Fruit fly (Drosophila melanogaster) whole organism, embryonic: ENCODE data around the gene Rab9Fb.

Experiments
- Ada2b ChIP-seq: fragments of 200-800 bp; sonication (Bioruptor generic); IDR thresholded peaks from 2 replicates; pipeline ENCODE4 v1.3.6; 2022; ENCODE audit warnings: missing biosample characterization, missing genetic modification characterization
- Aef1 ChIP-seq: fragments of 200-800 bp; sonication (Bioruptor generic); IDR thresholded peaks from 3 replicates; pipeline ENCODE4 v1.3.6; 2022; ENCODE audit warnings: missing biosample characterization, missing genetic modification characterization
- Antp ChIP-seq: fragments of 200-800 bp; sonication (Bioruptor generic); optimal IDR thresholded peaks from 3 replicates; lab custom pipeline; 2016; ENCODE audit warnings: missing biosample characterization, missing genetic modification characterization
- Atf-2 ChIP-seq: fragments of 200-800 bp; sonication (Bioruptor generic); optimal IDR thresholded peaks from 2 replicates; lab custom pipeline; 2016; ENCODE audit warnings: missing biosample characterization, missing genetic modification characterization
- B-H2 ChIP-seq: fragments of 200-800 bp; sonication (Bioruptor generic); optimal IDR thresholded peaks from 2 replicates; lab custom pipeline; 2018; ENCODE audit warnings: missing biosample characterization, mild to moderate bottlenecking, missing genetic modification characterization
- CG1024 ChIP-seq: fragments of 200-800 bp; sonication (Bioruptor generic); IDR thresholded peaks from 2 replicates; pipeline ENCODE4 v1.3.6; 2022; ENCODE audit warnings: missing biosample characterization, missing genetic modification characterization
- CG11504 ChIP-seq: fragments of 200-800 bp; sonication (Bioruptor generic); optimal IDR thresholded peaks from 3 replicates; lab custom pipeline; 2019; ENCODE audit warnings: missing biosample characterization, mild to moderate bottlenecking, missing genetic modification characterization, moderate library complexity
- CG15479 ChIP-seq: fragments of 200-800 bp; sonication (Bioruptor generic); optimal IDR thresholded peaks from 3 replicates; lab custom pipeline; 2019; ENCODE audit warnings: missing biosample characterization, mild to moderate bottlenecking, missing genetic modification characterization, moderate library complexity
- CG1602 ChIP-seq: fragments of 200-800 bp; sonication (Bioruptor generic); optimal IDR thresholded peaks from 3 replicates; lab custom pipeline; 2016; ENCODE audit warnings: missing biosample characterization, missing genetic modification characterization
- CG17186 ChIP-seq: fragments of 200-800 bp; sonication (Bioruptor generic); optimal IDR thresholded peaks from 3 replicates; lab custom pipeline; 2017; ENCODE audit warnings: missing biosample characterization, missing genetic modification reagents, missing genetic modification characterization
- CG17359 ChIP-seq: fragments of 200-800 bp; sonication (Bioruptor generic); optimal IDR thresholded peaks from 3 replicates; lab custom pipeline; 2018; ENCODE audit warnings: missing biosample characterization, mild to moderate bottlenecking, missing genetic modification characterization, moderate library complexity
- CG18262 ChIP-seq: fragments of 200-800 bp; optimal IDR thresholded peaks from 3 replicates; lab custom pipeline; 2019; ENCODE audit warnings: missing biosample characterization, mild to moderate bottlenecking, missing genetic modification characterization, moderate library complexity
- CG5180 ChIP-seq: fragments of 200-800 bp; sonication (Bioruptor generic); optimal IDR thresholded peaks from 3 replicates; lab custom pipeline; 2017; ENCODE audit warnings: missing biosample characterization, missing genetic modification characterization, mild to moderate bottlenecking, moderate library complexity, missing genetic modification reagents
- CG7987 ChIP-seq: fragments of 200-800 bp; sonication (Bioruptor generic); optimal IDR thresholded peaks from 2 replicates; lab custom pipeline; 2018; ENCODE audit warnings: missing biosample characterization, mild to moderate bottlenecking, missing genetic modification characterization, moderate library complexity
- CG8290 ChIP-seq, 3 experiments: fragments of 200-800 bp; sonication (Bioruptor generic); optimal IDR thresholded peaks; 2 replicates each; lab custom pipeline; 2016 to 2019; ENCODE audit warnings: missing biosample characterization in 3 of 3, missing genetic modification characterization in 3 of 3, mild to moderate bottlenecking in 2 of 3, moderate library complexity in 1 of 3
- Chrac-16 ChIP-seq: fragments of 200-800 bp; sonication (Bioruptor generic); optimal IDR thresholded peaks from 3 replicates; lab custom pipeline; 2016; ENCODE audit warnings: missing biosample characterization, missing genetic modification characterization
- D ChIP-seq, 2 experiments: fragments of 200-800 bp in 1 of 2; fragments of >200 bp in 1 of 2; sonication (Bioruptor generic) in 1 of 2; optimal IDR thresholded peaks; 2 replicates in 1 of 2; 3 replicates in 1 of 2; lab custom pipeline; 2017; ENCODE audit warnings: mild to moderate bottlenecking in 1 of 2, missing biosample characterization in 1 of 2, missing genetic modification characterization in 1 of 2, missing genetic modification reagents in 1 of 2
- Dip2 ChIP-seq: fragments of 200-800 bp; sonication (Bioruptor generic); IDR thresholded peaks from 2 replicates; pipeline ENCODE4 v1.3.6; 2022; ENCODE audit warnings: missing biosample characterization, missing genetic modification characterization
- Dll ChIP-seq: fragments of 200-800 bp; sonication (Bioruptor generic); IDR thresholded peaks from 4 replicates; pipeline ENCODE4 v1.3.6; 2022; ENCODE audit warnings: missing biosample characterization, missing genetic modification characterization; ENCODE audit not compliant: partially characterized antibody
- Ets97D ChIP-seq: fragments of 200-800 bp; sonication (Bioruptor generic); optimal IDR thresholded peaks from 3 replicates; lab custom pipeline; 2016; ENCODE audit warnings: missing biosample characterization, missing genetic modification characterization
- H2.0 ChIP-seq: fragments of 200-800 bp; sonication (Bioruptor generic); IDR thresholded peaks from 2 replicates; pipeline ENCODE4 v1.3.6; 2022; ENCODE audit warnings: missing biosample characterization, missing genetic modification characterization
- HLHmδ ChIP-seq: fragments of 200-800 bp; sonication (Bioruptor generic); optimal IDR thresholded peaks from 2 replicates; lab custom pipeline; 2018; ENCODE audit warnings: missing biosample characterization, mild to moderate bottlenecking, missing genetic modification characterization, moderate library complexity
- Hey ChIP-seq: fragments of 200-800 bp; sonication (Bioruptor generic); optimal IDR thresholded peaks from 3 replicates; lab custom pipeline; 2018; ENCODE audit warnings: missing biosample characterization, mild to moderate bottlenecking, missing genetic modification characterization
- MBD-R2 ChIP-seq: fragments of 200-800 bp; sonication (Bioruptor generic); IDR thresholded peaks from 2 replicates; pipeline ENCODE4 v1.3.6; 2022; ENCODE audit warnings: missing biosample characterization, missing genetic modification characterization
- Mad ChIP-seq: fragments of 200-800 bp; sonication (Bioruptor generic); optimal IDR thresholded peaks from 2 replicates; lab custom pipeline; 2016; ENCODE audit warnings: missing biosample characterization, missing genetic modification characterization
- Max ChIP-seq: fragments of 200-800 bp; sonication (Bioruptor generic); optimal IDR thresholded peaks from 2 replicates; lab custom pipeline; 2016; ENCODE audit warnings: missing biosample characterization, mild to moderate bottlenecking, missing genetic modification characterization
- Optix ChIP-seq: fragments of 200-800 bp; sonication (Bioruptor generic); IDR thresholded peaks from 3 replicates; pipeline ENCODE4 v1.3.6; 2022; ENCODE audit warnings: missing biosample characterization, missing genetic modification characterization
- Ravus ChIP-seq: fragments of 200-800 bp; sonication (Bioruptor generic); IDR thresholded peaks from 2 replicates; pipeline ENCODE4 v1.3.6; 2022; ENCODE audit warnings: missing biosample characterization, missing genetic modification characterization
- Spps ChIP-seq: fragments of 200-800 bp; sonication (Bioruptor generic); optimal IDR thresholded peaks from 2 replicates; lab custom pipeline; 2018; ENCODE audit warnings: missing biosample characterization, mild to moderate bottlenecking, missing genetic modification characterization
- Taf1 ChIP-seq: fragments of 200-800 bp; sonication (Bioruptor generic); IDR thresholded peaks from 2 replicates; pipeline ENCODE4 v1.3.6; 2022; ENCODE audit warnings: missing biosample characterization, missing genetic modification characterization
- Usf ChIP-seq: fragments of 200-800 bp; sonication (Bioruptor generic); optimal IDR thresholded peaks from 2 replicates; lab custom pipeline; 2017; ENCODE audit warnings: missing genotype, missing biosample characterization, missing genetic modification characterization
- Xbp1 ChIP-seq: fragments of 200-800 bp; sonication (Bioruptor generic); optimal IDR thresholded peaks from 3 replicates; lab custom pipeline; 2016; ENCODE audit warnings: missing biosample characterization, mild to moderate bottlenecking, missing genetic modification characterization
- cad ChIP-seq: fragments of >200 bp; optimal IDR thresholded peaks from 2 replicates; lab custom pipeline; 2017; ENCODE audit warnings: missing biosample characterization, missing genetic modification characterization
- ci ChIP-seq: fragments of 200-800 bp; sonication (Bioruptor generic); IDR thresholded peaks from 3 replicates; pipeline ENCODE4 v1.3.6; 2022; ENCODE audit warnings: missing biosample characterization, missing genetic modification characterization
- corto ChIP-seq: fragments of 200-800 bp; sonication (Bioruptor generic); optimal IDR thresholded peaks from 2 replicates; lab custom pipeline; 2016; ENCODE audit warnings: missing biosample characterization, mild to moderate bottlenecking, missing genetic modification characterization, moderate library complexity
- dmrt99B ChIP-seq: fragments of 200-800 bp; sonication (Bioruptor generic); optimal IDR thresholded peaks from 2 replicates; lab custom pipeline; 2018; ENCODE audit warnings: missing biosample characterization, mild to moderate bottlenecking, missing genetic modification characterization, moderate library complexity
- fd64A ChIP-seq: fragments of 200-800 bp; sonication (Bioruptor generic); optimal IDR thresholded peaks from 3 replicates; lab custom pipeline; 2018; ENCODE audit warnings: missing biosample characterization, mild to moderate bottlenecking, missing genetic modification characterization
- h ChIP-seq: fragments of >200 bp; optimal IDR thresholded peaks from 2 replicates; lab custom pipeline; 2017
- her ChIP-seq: fragments of 200-800 bp; sonication (Bioruptor generic); optimal IDR thresholded peaks from 2 replicates; lab custom pipeline; 2016; ENCODE audit warnings: missing biosample characterization, missing genetic modification characterization
- jigr1 ChIP-seq: fragments of 200-800 bp; sonication (Bioruptor generic); IDR thresholded peaks from 3 replicates; pipeline ENCODE4 v1.3.6; 2022; ENCODE audit warnings: missing biosample characterization, missing genetic modification characterization
- jing ChIP-seq: fragments of 200-800 bp; sonication (Bioruptor generic); optimal IDR thresholded peaks from 2 replicates; lab custom pipeline; 2018; ENCODE audit warnings: missing biosample characterization, mild to moderate bottlenecking, missing genetic modification characterization
- lilli ChIP-seq: fragments of 200-800 bp; sonication (Bioruptor generic); optimal IDR thresholded peaks from 3 replicates; lab custom pipeline; 2016; ENCODE audit warnings: missing biosample characterization, missing genetic modification characterization
- lov ChIP-seq, 2 experiments: fragments of 200-800 bp in 1 of 2; fragments of >200 bp in 1 of 2; sonication (Bioruptor generic) in 1 of 2; IDR thresholded peaks in 1 of 2; optimal IDR thresholded peaks in 1 of 2; 2 replicates in 1 of 2; 3 replicates in 1 of 2; pipeline versions ENCODE4 v1.3.6 to Lab custom; 2017 to 2022; ENCODE audit warnings: missing biosample characterization in 1 of 2, missing genetic modification characterization in 1 of 2
- onecut ChIP-seq: fragments of 200-800 bp; sonication (Bioruptor generic); IDR thresholded peaks from 2 replicates; pipeline ENCODE4 v1.3.6; 2022; ENCODE audit warnings: missing biosample characterization, missing genetic modification characterization
- pb ChIP-seq: fragments of 200-800 bp; sonication (Bioruptor generic); optimal IDR thresholded peaks from 3 replicates; lab custom pipeline; 2016; ENCODE audit warnings: missing biosample characterization, missing genetic modification characterization
- shn ChIP-seq: fragments of 200-800 bp; sonication (Bioruptor generic); optimal IDR thresholded peaks from 3 replicates; lab custom pipeline; 2016; ENCODE audit warnings: missing biosample characterization, missing genetic modification characterization
- sna ChIP-seq: fragments of 200-800 bp; sonication (Bioruptor generic); IDR thresholded peaks from 2 replicates; pipeline ENCODE4 v1.3.6; 2022; ENCODE audit warnings: missing biosample characterization, missing genetic modification characterization; ENCODE audit not compliant: partially characterized antibody
- toy ChIP-seq: fragments of 200-800 bp; sonication (Bioruptor generic); IDR thresholded peaks from 2 replicates; pipeline ENCODE4 v1.3.6; 2022; ENCODE audit warnings: missing biosample characterization, missing genetic modification characterization
- trem ChIP-seq: fragments of 200-800 bp; optimal IDR thresholded peaks from 3 replicates; lab custom pipeline; 2019; ENCODE audit warnings: missing biosample characterization, mild to moderate bottlenecking, missing genetic modification characterization, moderate library complexity
- tup ChIP-seq: fragments of 200-800 bp; sonication (Bioruptor generic); optimal IDR thresholded peaks from 2 replicates; lab custom pipeline; 2016; ENCODE audit warnings: missing biosample characterization, mild to moderate bottlenecking, missing genetic modification characterization, moderate library complexity

The Rab9Fb gene

dm6 chrX:10905047-10905446, 47.2 kb downstream of the Rab9Fb start (continued):
- no peak for TF ChIP-seq Hey (tag; lab: Kevin White, UChicago)
- TF ChIP-seq lilli, result peak; percentile 66
- TF ChIP-seq Ets97D (GFP tag; lab: Kevin White, UChicago), result peak; percentile 7
- no peak for TF ChIP-seq cad (GFP tag; lab: Kevin White, UChicago)
- TF ChIP-seq her, result no peak
- TF ChIP-seq Spps, result peak; percentile 48
- peak; percentile 53; the same call in 1 of the 3 replicates for TF ChIP-seq Aef1 (GFP tag; lab: Robert Waterston, UW)
- TF ChIP-seq sna, result no peak
- peak; percentile 60 for TF ChIP-seq Mad (GFP tag; lab: Kevin White, UChicago)
- peak; percentile 20; the same call in 1 of the 2 replicates for TF ChIP-seq onecut
- TF ChIP-seq h (lab: Kevin White, UChicago), result no peak
- TF ChIP-seq CG11504 (tag; lab: Kevin White, UChicago), result peak; percentile 82
- TF ChIP-seq pb, result peak; percentile 8
- no peak for TF ChIP-seq jigr1 (GFP tag; lab: Robert Waterston, UW)
- peak; percentile 57 for TF ChIP-seq CG1602 (GFP tag; lab: Kevin White, UChicago)
- no peak for TF ChIP-seq CG17186
- no peak for TF ChIP-seq lov (optimal IDR thresholded peaks at IDR 0.05; lab: Kevin White, UChicago)
- no peak for TF ChIP-seq lov (GFP tag; IDR thresholded peaks at IDR 0.05; lab: Robert Waterston, UW)
- no peak for TF ChIP-seq Dip2 (GFP tag; lab: Robert Waterston, UW)
- TF ChIP-seq Max (GFP tag; lab: Kevin White, UChicago), result peak; percentile 33
- no peak for TF ChIP-seq HLHmδ (GFP tag; lab: Kevin White, UChicago)
- TF ChIP-seq Ravus (GFP tag; lab: Robert Waterston, UW), result no peak
- peak; percentile 62 for TF ChIP-seq CG17359
- TF ChIP-seq Atf-2, result peak; percentile 66
- TF ChIP-seq toy (GFP tag; lab: Robert Waterston, UW), result no peak
- no peak for TF ChIP-seq Dll (GFP tag; lab: Robert Waterston, UW)
- peak; percentile 46 for TF ChIP-seq Usf
- TF ChIP-seq B-H2 (GFP tag; lab: Kevin White, UChicago), result no peak
- TF ChIP-seq tup (GFP tag; lab: Kevin White, UChicago), result no peak
- 0 out of 2 replicates have a peak, but pooled peaks have one; percentile 36 for TF ChIP-seq H2.0 (GFP tag; lab: Robert Waterston, UW)
- TF ChIP-seq Taf1 (GFP tag; lab: Robert Waterston, UW), result no peak
- TF ChIP-seq dmrt99B (tag; lab: Kevin White, UChicago), result peak; percentile 83
- peak; percentile 24 for TF ChIP-seq trem (tag; lab: Kevin White, UChicago)
- TF ChIP-seq CG8290 (GFP tag; optimal IDR thresholded peaks at IDR 0.05; lab: Kevin White, UChicago), result no peak
- TF ChIP-seq CG8290 (tag; optimal IDR thresholded peaks at IDR 0.05; lab: Kevin White, UChicago), result peak in 1 of 2 experiments; percentile 7
- TF ChIP-seq MBD-R2, result 0 out of 2 replicates have a peak, but pooled peaks have one; percentile 14
- no peak for TF ChIP-seq corto
- no peak for TF ChIP-seq CG7987 (GFP tag; lab: Kevin White, UChicago)
- TF ChIP-seq ci, result no peak; the same call in 2 of the 3 replicates
- peak; percentile 12 for TF ChIP-seq jing (GFP tag; lab: Kevin White, UChicago)
- TF ChIP-seq Chrac-16, result peak; percentile 39
- TF ChIP-seq CG15479, result peak; percentile 68
- 0 out of 2 replicates have a peak, but pooled peaks have one; percentile 31 for TF ChIP-seq CG1024 (GFP tag; lab: Robert Waterston, UW)
- TF ChIP-seq fd64A, result no peak
- TF ChIP-seq Xbp1 (GFP tag; lab: Kevin White, UChicago), result peak; percentile 54
- peak; percentile 31 for TF ChIP-seq Antp (GFP tag; lab: Kevin White, UChicago)
- TF ChIP-seq Ada2b (GFP tag; lab: Robert Waterston, UW), result peak; percentile 59
- TF ChIP-seq CG18262, result peak; percentile 80
- no peak for TF ChIP-seq D (optimal IDR thresholded peaks at IDR 0.05; lab: Kevin White, UChicago)
- peak; percentile 75 for TF ChIP-seq D (GFP tag; optimal IDR thresholded peaks at IDR 0.05; lab: Kevin White, UChicago)
- TF ChIP-seq Optix, result no peak
- peak; percentile 67 for TF ChIP-seq shn (GFP tag; lab: Kevin White, UChicago)
- TF ChIP-seq CG5180 (GFP tag; lab: Kevin White, UChicago), result peak; percentile 38
